Fruit fly (Drosophila melanogaster) whole organism, wandering third instar larva: Measurements from ENCODE around the gene Sox21a.

ENCODE experiments used
- Dfd ChIP-seq: fragments of >200 bp; optimal IDR thresholded peaks from 2 replicates; lab custom pipeline; 2017; ENCODE audit warnings: missing biosample characterization, missing genetic modification characterization
- N ChIP-seq: fragments of >200 bp; optimal IDR thresholded peaks from 2 replicates; lab custom pipeline; 2018; ENCODE audit warnings: missing biosample characterization, missing external identifiers, missing genetic modification characterization
- dmrt93B ChIP-seq: fragments of 200-800 bp; sonication (Bioruptor generic); optimal IDR thresholded peaks from 2 replicates; lab custom pipeline; 2018; ENCODE audit warnings: missing biosample characterization, mild to moderate bottlenecking, missing genetic modification characterization
- ey ChIP-seq: fragments of 200-800 bp; sonication (Bioruptor generic); optimal IDR thresholded peaks from 2 replicates; lab custom pipeline; 2016; ENCODE audit warnings: missing biosample characterization, missing genetic modification characterization
- h ChIP-seq: fragments of 200-800 bp; sonication (Bioruptor generic); optimal IDR thresholded peaks from 3 replicates; lab custom pipeline; 2016; ENCODE audit warnings: missing biosample characterization, mild to moderate bottlenecking, missing genetic modification characterization
- usp ChIP-seq: fragments of >200 bp; optimal IDR thresholded peaks from 2 replicates; lab custom pipeline; 2017; ENCODE audit warnings: missing biosample characterization, missing genetic modification characterization

DNA sequence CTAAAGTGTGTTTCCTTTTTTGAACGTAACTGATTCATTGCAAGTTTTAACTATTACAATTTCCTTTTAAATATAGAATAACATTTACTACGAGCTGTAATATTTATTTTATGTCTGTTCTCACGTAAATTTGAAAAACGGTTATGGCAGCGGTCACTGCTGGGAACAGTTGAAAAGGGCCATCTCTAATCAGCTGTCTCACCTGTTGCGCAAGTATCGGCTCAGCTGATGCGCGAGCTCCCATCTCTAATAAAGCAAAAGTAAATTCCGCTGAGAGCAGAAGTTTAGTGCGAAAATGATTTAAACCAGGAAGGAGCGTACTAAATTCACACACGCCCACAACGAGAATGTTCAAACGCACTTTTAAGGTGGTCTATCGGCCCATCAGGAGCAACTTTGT lies 36.3 kb downstream of the Sox21a start, which contains the start of gene Pex1:
- TF ChIP-seq dmrt93B (GFP tag; lab: Kevin White, UChicago), result no peak
- no peak for TF ChIP-seq N (GFP tag; lab: Kevin White, UChicago)
- TF ChIP-seq h (GFP tag; lab: Kevin White, UChicago), result no peak
- TF ChIP-seq usp, result no peak
- no peak for TF ChIP-seq Dfd (GFP tag; lab: Kevin White, UChicago)
- TF ChIP-seq ey (GFP tag; lab: Kevin White, UChicago), result no peak
